Fruit fly (Drosophila melanogaster): Measurements from ENCODE around the gene bdl.

bdl gene

DNA sequence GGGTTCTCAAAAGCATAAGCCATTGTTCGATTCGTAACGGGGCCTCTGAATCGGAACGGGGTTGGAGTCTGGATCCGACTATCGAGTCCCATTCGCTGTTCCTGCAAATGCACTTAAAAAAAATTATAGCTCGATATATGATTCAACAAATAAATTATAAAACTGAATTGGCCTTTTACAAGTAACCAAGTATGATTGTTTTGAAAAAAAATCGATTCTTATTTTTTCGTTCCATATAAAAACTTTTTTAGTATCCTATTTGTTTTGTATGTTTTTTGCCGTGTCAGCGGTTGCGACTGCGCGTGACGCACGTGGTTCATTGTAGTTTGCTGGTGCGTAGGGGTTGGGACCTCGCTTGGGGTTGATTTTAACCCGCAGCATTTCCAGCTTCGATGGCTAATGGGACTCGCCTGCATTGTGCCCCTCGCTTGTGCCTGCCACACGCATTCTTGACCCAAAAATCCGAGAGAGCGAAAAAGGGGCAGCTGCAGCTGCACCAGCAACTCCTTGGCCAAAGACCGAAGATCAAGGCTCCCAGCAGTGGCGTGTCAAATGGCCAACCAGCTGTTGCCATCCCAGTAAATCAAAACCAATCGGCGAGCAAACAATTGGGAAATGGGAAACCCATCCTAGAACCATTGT is 26.4 kb downstream of the bdl start (continued):
- no peak for TF ChIP-seq CG3726 (GFP tag; IDR thresholded peaks at IDR 0.05)
- peak; percentile 59 for TF ChIP-seq tin (GFP tag; optimal IDR thresholded peaks at IDR 0.05)
- no peak for TF ChIP-seq p53 (GFP tag; optimal IDR thresholded peaks at IDR 0.05)
- TF ChIP-seq HLH54F (GFP tag; optimal IDR thresholded peaks at IDR 0.05): peak; percentile 35
- peak; percentile 32 for TF ChIP-seq CG2116 (GFP tag; optimal IDR thresholded peaks at IDR 0.05)
- TF ChIP-seq CG32772 (GFP tag; IDR thresholded peaks at IDR 0.05): no peak
- TF ChIP-seq pita (GFP tag; optimal IDR thresholded peaks at IDR 0.05): no peak
- peak; percentile 68 for TF ChIP-seq CG9609 (GFP tag; optimal IDR thresholded peaks at IDR 0.05)
- no peak for TF ChIP-seq bbx (GFP tag; IDR thresholded peaks at IDR 0.05; ENCODE audit: partially characterized antibody)
- TF ChIP-seq Hr39 (optimal IDR thresholded peaks at IDR 0.05): no peak
- peak; percentile 63 for TF ChIP-seq CoRest (tag; optimal IDR thresholded peaks at IDR 0.05)
- TF ChIP-seq Hand (GFP tag; optimal IDR thresholded peaks at IDR 0.05): no peak
- peak; percentile 42 for TF ChIP-seq CG8290 (GFP tag; optimal IDR thresholded peaks at IDR 0.05)
- no peak for TF ChIP-seq CG8290 (tag; optimal IDR thresholded peaks at IDR 0.05)
- TF ChIP-seq seq (GFP tag; IDR thresholded peaks at IDR 0.05): no peak
- TF ChIP-seq HHEX (GFP tag; optimal IDR thresholded peaks at IDR 0.05): peak; percentile 19
- TF ChIP-seq fu2 (GFP tag; optimal IDR thresholded peaks at IDR 0.05): no peak
- TF ChIP-seq nerfin-1 (tag; optimal IDR thresholded peaks at IDR 0.05): peak; percentile 51
- peak; percentile 89 for TF ChIP-seq ara (GFP tag; IDR thresholded peaks at IDR 0.05)
- TF ChIP-seq Adf1 (GFP tag; IDR thresholded peaks at IDR 0.05): no peak
- peak; percentile 51 for TF ChIP-seq CG33213 (GFP tag; optimal IDR thresholded peaks at IDR 0.05)
- TF ChIP-seq tll (GFP tag; optimal IDR thresholded peaks at IDR 0.05): peak in 1 of 2 experiments; percentile 41
- TF ChIP-seq oc (tag; optimal IDR thresholded peaks at IDR 0.05): peak; percentile 11
- TF ChIP-seq Eip74EF (GFP tag; optimal IDR thresholded peaks at IDR 0.05): no peak
- TF ChIP-seq corto (GFP tag; optimal IDR thresholded peaks at IDR 0.05): no peak
- TF ChIP-seq Ssrp (tag; optimal IDR thresholded peaks at IDR 0.05): peak; percentile 54
- TF ChIP-seq CkIIα-i1 (GFP tag; IDR thresholded peaks at IDR 0.05): no peak
- peak; percentile 15 for TF ChIP-seq her (GFP tag; optimal IDR thresholded peaks at IDR 0.05)
- no peak for TF ChIP-seq odd (GFP tag; optimal IDR thresholded peaks at IDR 0.05)
- TF ChIP-seq Atf6 (GFP tag; IDR thresholded peaks at IDR 0.05): no peak
- 0 out of 2 replicates have a peak, but pooled peaks have one; percentile 32 for TF ChIP-seq CG9215 (GFP tag; IDR thresholded peaks at IDR 0.05)
- peak; percentile 49 for TF ChIP-seq CG17359 (tag; optimal IDR thresholded peaks at IDR 0.05)
- no peak for TF ChIP-seq sna (GFP tag; IDR thresholded peaks at IDR 0.05; ENCODE audit: partially characterized antibody)
- no peak for TF ChIP-seq NFAT (GFP tag; IDR thresholded peaks at IDR 0.05)
- peak; percentile 49 for TF ChIP-seq CG8944 (GFP tag; optimal IDR thresholded peaks at IDR 0.05)
- 0 out of 3 replicates have a peak, but pooled peaks have one; percentile 45 for TF ChIP-seq Optix (GFP tag; IDR thresholded peaks at IDR 0.05)
- TF ChIP-seq TFAM (GFP tag; optimal IDR thresholded peaks at IDR 0.05): no peak
- peak; percentile 3 for TF ChIP-seq gcm2 (GFP tag; optimal IDR thresholded peaks at IDR 0.05)
- TF ChIP-seq Aef1 (GFP tag; IDR thresholded peaks at IDR 0.05): no peak
- TF ChIP-seq ewg (GFP tag; optimal IDR thresholded peaks at IDR 0.05): peak; percentile 59
- peak; percentile 67 for TF ChIP-seq CG16863 (GFP tag; optimal IDR thresholded peaks at IDR 0.05)
- peak; percentile 59 for TF ChIP-seq CG4360 (GFP tag; IDR thresholded peaks at IDR 0.05)
- TF ChIP-seq CG8765 (GFP tag; IDR thresholded peaks at IDR 0.05): peak; percentile 87
- no peak for TF ChIP-seq CG10565 (GFP tag; optimal IDR thresholded peaks at IDR 0.05)
- peak; percentile 66 for TF ChIP-seq jumu (GFP tag; optimal IDR thresholded peaks at IDR 0.05)
- no peak for TF ChIP-seq HLH4C (GFP tag; IDR thresholded peaks at IDR 0.05; ENCODE audit: partially characterized antibody)
- TF ChIP-seq CG4328 (GFP tag; optimal IDR thresholded peaks at IDR 0.05): no peak
- TF ChIP-seq CG6654 (GFP tag; optimal IDR thresholded peaks at IDR 0.05): no peak
- no peak for TF ChIP-seq ATbp (GFP tag; optimal IDR thresholded peaks at IDR 0.05)
- TF ChIP-seq Atf-2 (GFP tag; optimal IDR thresholded peaks at IDR 0.05): peak; percentile 42
- TF ChIP-seq sim (GFP tag; IDR thresholded peaks at IDR 0.05): peak; percentile 65; the same call in 1 of the 2 replicates

All from whole organism, embryonic.